Fruit fly (Drosophila melanogaster) whole organism: ENCODE data around the gene Gdh.

Source experiments
- CG8478 ChIP-seq: fragments of >200 bp; optimal IDR thresholded peaks from 2 replicates; lab custom pipeline; 2018; ENCODE audit warnings: inconsistent platforms
- EcR ChIP-seq, 2 experiments: fragments of >200 bp; optimal IDR thresholded peaks; 2 replicates each; lab custom pipeline; 2017; ENCODE audit warnings: missing biosample characterization in 2 of 2, missing genetic modification characterization in 2 of 2, missing genetic modification reagents in 2 of 2
- pan ChIP-seq: fragments of >200 bp; optimal IDR thresholded peaks from 2 replicates; lab custom pipeline; 2017
- psq ChIP-seq: fragments of >200 bp; optimal IDR thresholded peaks from 2 replicates; lab custom pipeline; 2017
- usp ChIP-seq: fragments of >200 bp; optimal IDR thresholded peaks from 2 replicates; lab custom pipeline; 2017; ENCODE audit warnings: missing biosample characterization, missing genetic modification characterization, mixed read lengths

DNA sequence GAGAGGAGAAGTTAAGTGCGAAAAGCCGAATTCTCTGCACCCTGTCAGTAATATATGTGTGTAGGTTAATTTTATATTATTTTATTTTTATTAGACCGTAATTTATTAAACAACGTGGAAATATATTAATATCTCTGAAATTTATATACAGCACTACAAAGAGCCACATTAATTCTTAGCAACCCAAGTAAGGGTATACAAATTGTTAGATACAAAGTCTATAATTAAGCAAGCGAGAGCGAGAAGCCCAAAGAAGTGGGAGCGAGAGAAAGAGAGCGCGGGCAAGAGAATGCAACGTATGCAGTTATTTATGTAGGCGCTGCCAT lies 55.8 kb downstream of the Gdh start:
- no peak for TF ChIP-seq usp (GFP tag; lab: Kevin White, UChicago)
- no peak for TF ChIP-seq EcR (GFP tag; optimal IDR thresholded peaks at IDR 0.05; lab: Kevin White, UChicago)
- TF ChIP-seq CG8478 (lab: Kevin White, UChicago): no peak
- TF ChIP-seq psq (lab: Kevin White, UChicago): no peak
- TF ChIP-seq pan (lab: Kevin White, UChicago): no peak
